Worm (Caenorhabditis elegans) whole organism, L4 larva: ENCODE data around the gene mrp-1.

Experiments
- F10B5.3 ChIP-seq: sonication (generic microtip); optimal IDR thresholded peaks from 2 replicates; lab custom pipeline; 2016; ENCODE audit warnings: mild to moderate bottlenecking, missing genetic modification characterization, missing compliant biosample characterization
- ZK546.5 ChIP-seq, 2 experiments: sonication (generic microtip); optimal IDR thresholded peaks; 2 replicates each; lab custom pipeline; 2017; ENCODE audit warnings: missing biosample characterization in 2 of 2, missing genetic modification characterization in 2 of 2
- aha-1 ChIP-seq: fragments of 150-350 bp; peaks from one replicate; lab custom pipeline; 2014; ENCODE audit warnings: missing biosample characterization, missing genetic modification characterization
- egl-27 ChIP-seq: sonication (generic microtip); optimal IDR thresholded peaks from 3 replicates; lab custom pipeline; 2017; ENCODE audit warnings: missing biosample characterization, missing genetic modification reagents, missing genetic modification characterization
- lin-1 ChIP-seq: fragments of 200-800 bp; sonication (Bioruptor generic); IDR thresholded peaks from 2 replicates; pipeline ENCODE4 v1.3.6; 2022; ENCODE audit warnings: missing genetic modification reagents, missing genetic modification characterization, missing compliant biosample characterization
- nhr-76 ChIP-seq: fragments of 150-350 bp; optimal IDR thresholded peaks from 2 replicates; lab custom pipeline; 2014; ENCODE audit warnings: missing biosample characterization, missing genetic modification characterization
- zag-1 ChIP-seq: fragments of 150-350 bp; optimal IDR thresholded peaks from 2 replicates; lab custom pipeline; 2014; ENCODE audit warnings: missing biosample characterization, missing genetic modification characterization

ce11 chrX:600671-601070, 13.0 kb upstream of the mrp-1 start:
- TF ChIP-seq aha-1 (tag; lab: Kevin White, UChicago) (no peak), lin-1 (GFP tag; lab: Robert Waterston, UW) (no peak), egl-27 (tag; lab: Kevin White, UChicago) (no peak), nhr-76 (tag; lab: Kevin White, UChicago) (no peak), ZK546.5 (tag; optimal IDR thresholded peaks at IDR 0.05; lab: Kevin White, UChicago) (no peak), zag-1 (tag; lab: Kevin White, UChicago) (no peak), F10B5.3 (tag; lab: Kevin White, UChicago) (no peak)
